Worm (Caenorhabditis elegans) whole organism, midembryonic: Measurements from ENCODE around the gene znf-207.

Experiments
- T22C8.4 ChIP-seq: fragments of 200-800 bp; sonication (Bioruptor generic); IDR thresholded peaks from 2 replicates; pipeline ENCODE4 v1.3.6; 2022; ENCODE audit warnings: missing genetic modification characterization, missing compliant biosample characterization
- cog-1 ChIP-seq: sonication (generic microtip); optimal IDR thresholded peaks from 2 replicates; lab custom pipeline; 2016; ENCODE audit warnings: missing genetic modification characterization, missing compliant biosample characterization
- flt-1 ChIP-seq: fragments of 200-800 bp; sonication (Bioruptor generic); IDR thresholded peaks from 2 replicates; pipeline ENCODE4 v1.3.6; 2022; ENCODE audit warnings: missing genetic modification characterization, missing compliant biosample characterization
- klf-2 ChIP-seq: fragments of 200-800 bp; sonication (Bioruptor generic); conservative IDR thresholded peaks from 2 replicates; pipeline ENCODE4 v1.3.6; 2022; ENCODE audit warnings: missing genetic modification reagents, missing genetic modification characterization, missing compliant biosample characterization
- med-1 ChIP-seq: sonication (generic microtip); optimal IDR thresholded peaks from 2 replicates; lab custom pipeline; 2017; ENCODE audit warnings: missing genetic modification characterization, mild to moderate bottlenecking, missing compliant biosample characterization, antibody characterized with exemption, missing genetic modification reagents; ENCODE audit not compliant: insufficient read depth
- ref-1 ChIP-seq: fragments of 200-800 bp; sonication (Bioruptor generic); conservative IDR thresholded peaks from 2 replicates; pipeline ENCODE4 v1.3.6; 2022; ENCODE audit warnings: missing genetic modification reagents, missing genetic modification characterization, missing compliant biosample characterization
- tab-1 ChIP-seq: fragments of 200-800 bp; sonication (Bioruptor generic); IDR thresholded peaks from 2 replicates; pipeline ENCODE4 v1.3.6; 2022; ENCODE audit warnings: missing genetic modification characterization, missing compliant biosample characterization
- ztf-23 ChIP-seq: fragments of 200-800 bp; sonication (Bioruptor generic); IDR thresholded peaks from 2 replicates; pipeline ENCODE4 v1.3.6; 2022; ENCODE audit warnings: missing genetic modification reagents, missing genetic modification characterization, missing compliant biosample characterization
- ztf-29 ChIP-seq: fragments of 200-800 bp; sonication (Bioruptor generic); IDR thresholded peaks from 2 replicates; pipeline ENCODE4 v1.3.6; 2022; ENCODE audit warnings: missing genetic modification reagents, missing genetic modification characterization, missing compliant biosample characterization

znf-207 gene

ce11 chrIV:11286112-11286511 lies 24.7 kb upstream of the znf-207 start:
- TF ChIP-seq tab-1 (GFP tag; lab: Robert Waterston, UW) (no peak), ztf-29 (GFP tag; lab: Robert Waterston, UW) (no peak), med-1 (GFP tag; lab: Kevin White, UChicago) (no peak)

ce11 chrIV:11287511-11287910 lies 23.3 kb upstream of the znf-207 start, which contains the start of gene F54D1.6:
F54D1.6 (plus strand) TSS chrIV:11287811.
- no peak for TF ChIP-seq tab-1 (GFP tag; lab: Robert Waterston, UW)
- no peak for TF ChIP-seq T22C8.4
- no peak for TF ChIP-seq ztf-23 (GFP tag; lab: Robert Waterston, UW)
- TF ChIP-seq klf-2 (GFP tag; lab: Robert Waterston, UW) = no peak

- TF ChIP-seq T22C8.4 = no peak
Measured at ce11 chrIV:11288965-11289364, 21.8 kb upstream of the znf-207 start.

ce11 chrIV:11296787-11297186 lies 14.0 kb upstream of the znf-207 start, which contains the start of gene mttu-1:
mttu-1 (minus strand) TSS chrIV:11296887.
- TF ChIP-seq T22C8.4 (no peak), ztf-23 (GFP tag; lab: Robert Waterston, UW) (no peak), flt-1 (GFP tag; lab: Robert Waterston, UW) (no peak)

- TF ChIP-seq ztf-23 (GFP tag; lab: Robert Waterston, UW) (no peak), klf-2 (GFP tag; lab: Robert Waterston, UW) (no peak), ref-1 (GFP tag; lab: Robert Waterston, UW) (no peak), T22C8.4 (peak; percentile 63)
Measured at ce11 chrIV:11298154-11299086, 12.4 kb upstream of the znf-207 start, which contains the start of the genes B0035.15 and dnj-1. B0035.15 (minus strand) TSS chrIV:11298252. dnj-1 (plus strand) TSS chrIV:11299036.

- TF ChIP-seq flt-1 (GFP tag; lab: Robert Waterston, UW) (no peak), cog-1 (tag; lab: Kevin White, UChicago) (no peak), ztf-29 (GFP tag; lab: Robert Waterston, UW) (no peak), ref-1 (GFP tag; lab: Robert Waterston, UW) (no peak), med-1 (GFP tag; lab: Kevin White, UChicago) (no peak), ztf-23 (GFP tag; lab: Robert Waterston, UW) (no peak), T22C8.4 (no peak)
Measured at ce11 chrIV:11304970-11305369, 5.8 kb upstream of the znf-207 start.

ce11 chrIV:11306548-11306947 lies 4.2 kb upstream of the znf-207 start, which contains the start of gene B0035.13:
B0035.13 (minus strand) TSS chrIV:11306720.
- no peak for TF ChIP-seq ref-1 (GFP tag; lab: Robert Waterston, UW)
- no peak for TF ChIP-seq tab-1 (GFP tag; lab: Robert Waterston, UW)
- no peak for TF ChIP-seq med-1 (GFP tag; lab: Kevin White, UChicago)
- TF ChIP-seq T22C8.4 = no peak
- no peak for TF ChIP-seq cog-1 (tag; lab: Kevin White, UChicago)
- no peak for TF ChIP-seq flt-1 (GFP tag; lab: Robert Waterston, UW)
- TF ChIP-seq ztf-29 (GFP tag; lab: Robert Waterston, UW) = no peak
- TF ChIP-seq ztf-23 (GFP tag; lab: Robert Waterston, UW) = no peak
- no peak for TF ChIP-seq klf-2 (GFP tag; lab: Robert Waterston, UW)

ce11 chrIV:11307770-11308169 lies 3.0 kb upstream of the znf-207 start:
- TF ChIP-seq tab-1 (GFP tag; lab: Robert Waterston, UW) = no peak
- TF ChIP-seq cog-1 (tag; lab: Kevin White, UChicago) = no peak
- TF ChIP-seq ref-1 (GFP tag; lab: Robert Waterston, UW) = no peak
- no peak for TF ChIP-seq ztf-29 (GFP tag; lab: Robert Waterston, UW)
- TF ChIP-seq ztf-23 (GFP tag; lab: Robert Waterston, UW) = no peak
- TF ChIP-seq flt-1 (GFP tag; lab: Robert Waterston, UW) = no peak
- no peak for TF ChIP-seq klf-2 (GFP tag; lab: Robert Waterston, UW)
- TF ChIP-seq med-1 (GFP tag; lab: Kevin White, UChicago) = no peak
- TF ChIP-seq T22C8.4 = no peak

- TF ChIP-seq ztf-29 (GFP tag; lab: Robert Waterston, UW) (no peak), klf-2 (GFP tag; lab: Robert Waterston, UW) (0 out of 2 replicates have a peak, but pooled peaks have one; percentile 49)
Measured at ce11 chrIV:11311484-11311883, 712 bp downstream of the znf-207 start.

- TF ChIP-seq ref-1 (GFP tag; lab: Robert Waterston, UW) (no peak), ztf-29 (GFP tag; lab: Robert Waterston, UW) (no peak)
Measured at ce11 chrIV:11313880-11314279, 3.1 kb downstream of the znf-207 start, which contains the start of gene dnj-2. dnj-2 (minus strand) TSS chrIV:11313980.

- TF ChIP-seq med-1 (GFP tag; lab: Kevin White, UChicago) (no peak), ref-1 (GFP tag; lab: Robert Waterston, UW) (no peak), ztf-23 (GFP tag; lab: Robert Waterston, UW) (no peak), flt-1 (GFP tag; lab: Robert Waterston, UW) (no peak), ztf-29 (GFP tag; lab: Robert Waterston, UW) (no peak), cog-1 (tag; lab: Kevin White, UChicago) (no peak)
Measured at ce11 chrIV:11314885-11315284, 4.1 kb downstream of the znf-207 start, which contains the start of the genes B0035.3, B0035.22 and pfd-4. B0035.3 (minus strand) TSS chrIV:11314998. B0035.22 (plus strand) TSS chrIV:11315153. pfd-4 (plus strand) TSS chrIV:11315207.
